Worm (Caenorhabditis elegans): ENCODE data around the gene srj-15.

DNA sequence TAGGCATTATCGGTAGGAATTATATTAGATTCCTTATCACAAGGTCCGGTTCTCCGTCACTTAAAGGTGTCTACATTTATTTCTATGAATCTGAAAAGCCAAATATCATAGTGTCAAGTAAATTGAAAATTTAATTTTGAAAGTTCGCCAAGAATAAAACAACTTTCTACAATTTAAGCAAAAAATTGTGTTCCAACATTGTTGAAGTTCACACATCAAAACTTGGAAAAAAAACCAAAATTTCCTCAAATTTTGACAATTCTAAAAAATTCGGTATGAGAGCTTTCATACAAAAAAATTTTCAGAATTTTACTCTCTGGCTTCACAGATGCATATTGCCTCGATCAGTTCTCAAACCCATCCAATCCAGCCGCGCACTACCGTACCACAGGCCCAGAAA, 47.1 kb upstream of the srj-15 start, which contains the start of gene F59A7.7:
- TF ChIP-seq him-1 (tag; optimal IDR thresholded peaks at IDR 0.05), result no peak
- TF ChIP-seq W03F9.2 (tag; optimal IDR thresholded peaks at IDR 0.05), result no peak
- no peak for TF ChIP-seq dao-5 (tag; optimal IDR thresholded peaks at IDR 0.05)

Data from whole organism, L4/young adult.